Worm (Caenorhabditis elegans) whole organism, young adult: ENCODE results near the gene dph-2.

Experiments used
- B0019.2 ChIP-seq: fragments of 200-800 bp; sonication (Bioruptor generic); conservative IDR thresholded peaks from 2 replicates; pipeline ENCODE4 v1.3.6; 2022; ENCODE audit warnings: missing genetic modification reagents, missing genetic modification characterization, missing compliant biosample characterization
- B0035.1 ChIP-seq: sonication (generic microtip); optimal IDR thresholded peaks from 2 replicates; lab custom pipeline; 2016; ENCODE audit warnings: missing genetic modification characterization, mild to moderate bottlenecking, missing compliant biosample characterization, missing genotype, missing genetic modification reagents
- B0336.3 ChIP-seq: fragments of 200-800 bp; sonication (Bioruptor generic); IDR thresholded peaks from 2 replicates; pipeline ENCODE4 v1.3.6; 2022; ENCODE audit warnings: missing genetic modification characterization, missing compliant biosample characterization
- D2030.7 ChIP-seq: fragments of 200-800 bp; sonication (Bioruptor generic); IDR thresholded peaks from 2 replicates; pipeline ENCODE4 v1.3.6; 2022; ENCODE audit warnings: missing genetic modification reagents, missing genetic modification characterization, missing compliant biosample characterization
- F33H1.4 ChIP-seq: fragments of 200-800 bp; sonication (Bioruptor generic); IDR thresholded peaks from 2 replicates; pipeline ENCODE4 v1.3.6; 2022; ENCODE audit warnings: missing genetic modification reagents, missing genetic modification characterization, missing compliant biosample characterization
- F39B2.1 ChIP-seq: fragments of 200-800 bp; sonication (Bioruptor generic); IDR thresholded peaks from 2 replicates; pipeline ENCODE4 v1.3.6; 2022; ENCODE audit warnings: missing genetic modification reagents, missing genetic modification characterization, missing compliant biosample characterization
- K12H6.12 ChIP-seq: fragments of 200-800 bp; sonication (Bioruptor generic); optimal IDR thresholded peaks from 2 replicates; lab custom pipeline; 2018; ENCODE audit warnings: mild to moderate bottlenecking, missing genetic modification characterization, missing compliant biosample characterization
- Y79H2A.3 ChIP-seq: fragments of 200-800 bp; sonication (Bioruptor generic); conservative IDR thresholded peaks from 2 replicates; pipeline ENCODE4 v1.3.6; 2022; ENCODE audit warnings: missing genetic modification reagents, missing genetic modification characterization, missing compliant biosample characterization
- aptf-3 ChIP-seq: fragments of 200-800 bp; sonication (Bioruptor generic); IDR thresholded peaks from 2 replicates; pipeline ENCODE4 v1.3.6; 2022; ENCODE audit warnings: missing genetic modification characterization, missing compliant biosample characterization
- bed-1 ChIP-seq: fragments of 200-800 bp; sonication (Bioruptor generic); IDR thresholded peaks from 2 replicates; pipeline ENCODE4 v1.3.6; 2022; ENCODE audit warnings: missing genetic modification reagents, missing genetic modification characterization, missing compliant biosample characterization
- bed-2 ChIP-seq: fragments of 200-800 bp; sonication (Bioruptor generic); IDR thresholded peaks from 2 replicates; pipeline ENCODE4 v1.3.6; 2022; ENCODE audit warnings: missing genetic modification reagents, missing genetic modification characterization, missing compliant biosample characterization
- ceh-58 ChIP-seq: fragments of 200-800 bp; sonication (Bioruptor generic); IDR thresholded peaks from 2 replicates; pipeline ENCODE4 v1.3.6; 2022; ENCODE audit warnings: missing genetic modification characterization, missing compliant biosample characterization
- ceh-91 ChIP-seq: fragments of 200-800 bp; sonication (Bioruptor generic); IDR thresholded peaks from 2 replicates; pipeline ENCODE4 v1.3.6; 2022; ENCODE audit warnings: missing genetic modification reagents, missing genetic modification characterization, missing compliant biosample characterization
- dpff-1 ChIP-seq: sonication (generic microtip); optimal IDR thresholded peaks from 2 replicates; lab custom pipeline; 2017; ENCODE audit warnings: mild to moderate bottlenecking, missing genetic modification characterization, missing compliant biosample characterization
- efl-1 ChIP-seq: fragments of 150-350 bp; optimal IDR thresholded peaks from 2 replicates; lab custom pipeline; 2014; ENCODE audit warnings: missing biosample characterization, missing genetic modification reagents, missing genetic modification characterization
- egrh-3 ChIP-seq: fragments of 200-800 bp; sonication (Bioruptor generic); IDR thresholded peaks from 2 replicates; pipeline ENCODE4 v1.3.6; 2022; ENCODE audit warnings: missing genetic modification reagents, missing genetic modification characterization, missing compliant biosample characterization
- gei-17 ChIP-seq: fragments of 200-800 bp; sonication (Bioruptor generic); optimal IDR thresholded peaks from 2 replicates; lab custom pipeline; 2018; ENCODE audit warnings: mild to moderate bottlenecking, missing genetic modification characterization, missing compliant biosample characterization
- hsf-1 ChIP-seq: fragments of 200-800 bp; sonication (Bioruptor generic); IDR thresholded peaks from 2 replicates; pipeline ENCODE4 v1.3.6; 2022; ENCODE audit warnings: missing genetic modification reagents, missing genetic modification characterization, missing compliant biosample characterization
- lin-35 ChIP-seq, 3 experiments: fragments of 150-350 bp in 2 of 3; sonication (generic microtip) in 1 of 3; optimal IDR thresholded peaks; 2 replicates each; lab custom pipeline; 2014 to 2018; ENCODE audit warnings: missing biosample characterization in 3 of 3, missing genetic modification characterization in 3 of 3, missing genetic modification reagents in 3 of 3
- lir-1 ChIP-seq: fragments of 200-800 bp; sonication (Bioruptor generic); conservative IDR thresholded peaks from 2 replicates; pipeline ENCODE4 v1.3.6; 2022; ENCODE audit warnings: missing genetic modification reagents, missing genetic modification characterization, missing compliant biosample characterization
- madf-3 ChIP-seq: fragments of 200-800 bp; sonication (Bioruptor generic); IDR thresholded peaks from 2 replicates; pipeline ENCODE4 v1.3.6; 2022; ENCODE audit warnings: missing genetic modification reagents, missing genetic modification characterization, missing compliant biosample characterization
- madf-6 ChIP-seq: fragments of 200-800 bp; sonication (Bioruptor generic); IDR thresholded peaks from 2 replicates; pipeline ENCODE4 v1.3.6; 2022; ENCODE audit warnings: missing genetic modification reagents, missing genetic modification characterization, missing compliant biosample characterization
- mcd-1 ChIP-seq: fragments of 200-800 bp; sonication (Bioruptor generic); IDR thresholded peaks from 2 replicates; pipeline ENCODE4 v1.3.6; 2022; ENCODE audit warnings: missing genetic modification reagents, missing genetic modification characterization, missing compliant biosample characterization
- nfya-2 ChIP-seq: fragments of 200-800 bp; sonication (Bioruptor generic); IDR thresholded peaks from 2 replicates; pipeline ENCODE4 v1.3.6; 2022; ENCODE audit warnings: missing genetic modification reagents, missing genetic modification characterization, missing compliant biosample characterization
- nfyb-1 ChIP-seq: fragments of 200-800 bp; sonication (Bioruptor generic); IDR thresholded peaks from 2 replicates; pipeline ENCODE4 v1.3.6; 2022; ENCODE audit warnings: missing genetic modification reagents, missing genetic modification characterization, missing compliant biosample characterization
- pha-4 ChIP-seq: fragments of 150-350 bp; sonication (generic microtip); optimal IDR thresholded peaks from 2 replicates; lab custom pipeline; 2014; ENCODE audit warnings: missing biosample characterization, missing genetic modification reagents, missing genetic modification characterization
- repo-1 ChIP-seq: sonication (generic microtip); optimal IDR thresholded peaks from 2 replicates; lab custom pipeline; 2017; ENCODE audit warnings: mild to moderate bottlenecking, missing genetic modification characterization, missing compliant biosample characterization
- snpc-1.3 ChIP-seq: sonication (generic microtip); optimal IDR thresholded peaks from 2 replicates; lab custom pipeline; 2017; ENCODE audit warnings: missing genetic modification characterization, mild to moderate bottlenecking, missing compliant biosample characterization, antibody characterized with exemption, moderate library complexity, missing genotype, missing genetic modification reagents; ENCODE audit not compliant: insufficient read depth
- somi-1 ChIP-seq: fragments of 200-800 bp; sonication (Bioruptor generic); optimal IDR thresholded peaks from 2 replicates; lab custom pipeline; 2018; ENCODE audit warnings: mild to moderate bottlenecking, missing genetic modification characterization, missing compliant biosample characterization
- unc-62 ChIP-seq: fragments of 150-350 bp; optimal IDR thresholded peaks from 2 replicates; lab custom pipeline; 2014; ENCODE audit warnings: missing biosample characterization, missing genetic modification reagents, missing genetic modification characterization

dph-2 gene

ce11 chrII:10662279-10662678 lies 51.8 kb downstream of the dph-2 start:
- TF ChIP-seq F33H1.4 (GFP tag; lab: Robert Waterston, UW) (peak; percentile 34; the same call in 1 of the 2 replicates), madf-6 (GFP tag; lab: Robert Waterston, UW) (peak; percentile 22; the same call in 1 of the 2 replicates), repo-1 (tag; lab: Kevin White, UChicago) (no peak), bed-2 (no peak), B0019.2 (GFP tag; lab: Robert Waterston, UW) (0 out of 2 replicates have a peak, but pooled peaks have one; percentile 9), nfyb-1 (GFP tag; lab: Robert Waterston, UW) (peak; percentile 59; the same call in 1 of the 2 replicates), D2030.7 (GFP tag; lab: Robert Waterston, UW) (0 out of 2 replicates have a peak, but pooled peaks have one; percentile 13), mcd-1 (GFP tag; lab: Robert Waterston, UW) (0 out of 2 replicates have a peak, but pooled peaks have one; percentile 4), hsf-1 (GFP tag; lab: Robert Waterston, UW) (0 out of 2 replicates have a peak, but pooled peaks have one; percentile 32), snpc-1.3 (tag; lab: Kevin White, UChicago) (peak; percentile 0), madf-3 (0 out of 2 replicates have a peak, but pooled peaks have one; percentile 2), lir-1 (GFP tag; lab: Robert Waterston, UW) (no peak)
- TF ChIP-seq, all 124 proteins: peak for 9

DNA sequence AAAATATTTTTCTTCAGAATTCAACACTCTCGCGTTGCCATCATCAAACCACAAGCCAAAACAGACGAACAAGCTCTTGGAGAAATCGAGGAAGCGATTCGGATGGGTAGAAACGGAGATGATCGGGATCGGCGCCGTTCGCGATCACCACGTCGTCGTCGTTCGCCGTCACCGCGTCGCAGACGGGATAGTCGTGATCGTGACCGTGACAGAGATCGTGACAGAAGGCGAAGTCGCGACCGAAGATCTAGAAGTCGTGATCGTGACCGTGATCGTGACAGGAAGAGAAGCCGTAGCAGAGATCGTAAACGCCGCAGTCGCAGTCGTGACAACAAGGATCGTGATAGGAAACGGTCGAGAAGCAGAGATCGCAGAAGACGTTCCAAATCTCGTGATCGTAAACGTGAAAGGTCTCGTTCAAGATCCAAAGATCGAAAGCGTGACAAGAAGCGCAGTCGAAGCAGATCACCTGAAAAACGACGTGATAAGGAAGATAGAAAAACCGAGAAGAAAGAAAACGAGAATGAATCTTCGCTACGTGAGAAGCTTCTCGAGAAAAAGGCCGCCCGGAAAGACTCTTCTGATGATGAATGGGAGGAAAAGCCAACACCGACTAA lies 52.5 kb downstream of the dph-2 start:
- TF ChIP-seq F39B2.1 (no peak), hsf-1 (GFP tag; lab: Robert Waterston, UW) (no peak), ceh-91 (no peak), bed-1 (0 out of 2 replicates have a peak, but pooled peaks have one; percentile 35), gei-17 (GFP tag; lab: Kevin White, UChicago) (no peak), aptf-3 (no peak), B0035.1 (tag; lab: Kevin White, UChicago) (no peak), somi-1 (no peak)

DNA sequence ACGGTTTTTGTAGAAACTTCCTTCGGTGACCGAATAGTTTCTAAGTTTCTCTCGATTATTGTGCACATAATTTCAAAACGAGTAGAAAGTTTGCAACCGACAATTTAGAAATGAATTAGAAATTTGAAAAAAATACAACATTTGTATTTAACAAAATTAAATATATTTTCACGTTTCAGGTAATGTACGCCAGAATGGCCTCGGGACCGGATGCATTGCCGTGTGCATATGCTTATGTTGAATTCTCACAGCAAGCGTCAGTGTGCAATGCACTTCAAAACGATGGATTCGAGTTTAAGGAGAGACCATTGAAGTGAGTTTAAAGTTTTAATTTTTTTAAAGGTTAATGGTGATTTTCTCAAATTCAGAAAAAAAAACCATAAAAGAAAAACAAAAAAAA lies 53.2 kb downstream of the dph-2 start, which contains the start of gene marc-2:
Gene marc-2, minus strand, starts transcription at position 101 of the 400 bp plus-strand sequence.
- TF ChIP-seq aptf-3: no peak
- TF ChIP-seq madf-6 (GFP tag; lab: Robert Waterston, UW): peak; percentile 38; the same call in 1 of the 2 replicates
- no peak for TF ChIP-seq lin-35 (GFP tag; optimal IDR thresholded peaks at IDR 0.05; lab: Kevin White, UChicago)
- no peak for TF ChIP-seq egrh-3 (GFP tag; lab: Robert Waterston, UW)
- no peak for TF ChIP-seq unc-62 (GFP tag; lab: Kevin White, UChicago)

DNA sequence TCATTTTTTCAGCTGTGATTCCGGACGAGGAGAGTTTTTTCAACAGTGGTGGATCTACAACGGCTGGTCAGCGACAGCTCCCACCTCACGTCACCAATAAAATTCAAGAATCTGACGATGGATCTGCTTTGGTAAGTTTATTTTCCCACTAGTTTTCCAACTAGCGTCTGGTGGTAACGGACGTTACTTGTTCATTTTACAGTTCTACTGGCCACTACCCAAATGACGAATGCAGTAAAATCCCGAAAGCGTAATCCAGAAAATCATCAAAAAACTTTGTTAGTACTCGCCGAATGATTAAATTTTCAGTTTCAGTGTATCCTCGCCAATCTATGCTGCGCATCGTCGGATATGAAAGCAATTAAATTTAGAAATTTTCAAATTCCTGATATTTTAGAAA lies 54.5 kb downstream of the dph-2 start:
- TF ChIP-seq ceh-58 (GFP tag; lab: Robert Waterston, UW) (no peak), efl-1 (no peak), dpff-1 (tag; lab: Kevin White, UChicago) (no peak), Y79H2A.3 (GFP tag; lab: Robert Waterston, UW) (no peak), pha-4 (tag; lab: Kevin White, UChicago) (no peak), K12H6.12 (tag; lab: Kevin White, UChicago) (no peak), B0336.3 (GFP tag; lab: Robert Waterston, UW) (no peak), nfya-2 (GFP tag; lab: Robert Waterston, UW) (no peak), mcd-1 (GFP tag; lab: Robert Waterston, UW) (no peak)
- TF ChIP-seq, all 124 proteins: peak for 0
